Fruit fly (Drosophila melanogaster) whole organism, embryonic: Measurements from ENCODE around the gene KP78b.

Source experiments
- Adf1 ChIP-seq: fragments of 200-800 bp; sonication (Bioruptor generic); IDR thresholded peaks from 2 replicates; pipeline ENCODE4 v1.3.6; 2022; ENCODE audit warnings: missing biosample characterization, missing genetic modification characterization
- Blimp-1 ChIP-seq: fragments of 200-800 bp; sonication (Bioruptor generic); optimal IDR thresholded peaks from 3 replicates; lab custom pipeline; 2018; ENCODE audit warnings: missing biosample characterization, missing genetic modification characterization, mild to moderate bottlenecking, moderate library complexity, missing genetic modification reagents
- C15 ChIP-seq: fragments of 200-800 bp; sonication (Bioruptor generic); IDR thresholded peaks from 3 replicates; pipeline ENCODE4 v1.3.6; 2022; ENCODE audit warnings: missing biosample characterization, missing genetic modification characterization
- CG1024 ChIP-seq: fragments of 200-800 bp; sonication (Bioruptor generic); IDR thresholded peaks from 2 replicates; pipeline ENCODE4 v1.3.6; 2022; ENCODE audit warnings: missing biosample characterization, missing genetic modification characterization
- CG10274 ChIP-seq: fragments of 200-800 bp; sonication (Bioruptor generic); optimal IDR thresholded peaks from 3 replicates; lab custom pipeline; 2017; ENCODE audit warnings: missing biosample characterization, mild to moderate bottlenecking, missing genetic modification characterization
- CG10462 ChIP-seq: fragments of 200-800 bp; sonication (Bioruptor generic); optimal IDR thresholded peaks from 2 replicates; lab custom pipeline; 2016; ENCODE audit warnings: missing biosample characterization, missing genetic modification characterization
- CG10959 ChIP-seq: fragments of 200-800 bp; sonication (Bioruptor generic); IDR thresholded peaks from 2 replicates; pipeline ENCODE4 v1.3.6; 2022; ENCODE audit warnings: missing biosample characterization, missing genetic modification characterization
- CG11723 ChIP-seq: fragments of 200-800 bp; sonication (Bioruptor generic); optimal IDR thresholded peaks from 2 replicates; lab custom pipeline; 2017; ENCODE audit warnings: missing biosample characterization, mild to moderate bottlenecking, missing genetic modification characterization
- CG12104 ChIP-seq: fragments of 200-800 bp; sonication (Bioruptor generic); optimal IDR thresholded peaks from 3 replicates; lab custom pipeline; 2016; ENCODE audit warnings: missing biosample characterization, missing genetic modification characterization
- CG12155 ChIP-seq: fragments of 200-800 bp; sonication (Bioruptor generic); optimal IDR thresholded peaks from 3 replicates; lab custom pipeline; 2016; ENCODE audit warnings: missing biosample characterization, missing genetic modification characterization
- CG14965 ChIP-seq: fragments of 200-800 bp; sonication (Bioruptor generic); optimal IDR thresholded peaks from 2 replicates; lab custom pipeline; 2016; ENCODE audit warnings: missing biosample characterization, missing genetic modification characterization, borderline replicate concordance
- CG1602 ChIP-seq: fragments of 200-800 bp; sonication (Bioruptor generic); optimal IDR thresholded peaks from 3 replicates; lab custom pipeline; 2016; ENCODE audit warnings: missing biosample characterization, missing genetic modification characterization
- CG17612 ChIP-seq: fragments of 200-800 bp; sonication (Bioruptor generic); IDR thresholded peaks from 2 replicates; pipeline ENCODE4 v1.3.6; 2022; ENCODE audit warnings: missing biosample characterization, missing genetic modification characterization
- CG18262 ChIP-seq: fragments of 200-800 bp; optimal IDR thresholded peaks from 3 replicates; lab custom pipeline; 2019; ENCODE audit warnings: missing biosample characterization, mild to moderate bottlenecking, missing genetic modification characterization, moderate library complexity
- CG18476 ChIP-seq: fragments of 200-800 bp; sonication (Bioruptor generic); optimal IDR thresholded peaks from 2 replicates; lab custom pipeline; 2016; ENCODE audit warnings: missing biosample characterization, mild to moderate bottlenecking, missing genetic modification characterization
- CG2202 ChIP-seq: fragments of 200-800 bp; sonication (Bioruptor generic); optimal IDR thresholded peaks from 2 replicates; lab custom pipeline; 2018; ENCODE audit warnings: missing biosample characterization, mild to moderate bottlenecking, missing genetic modification characterization
- CG2678 ChIP-seq: fragments of 200-800 bp; sonication (Bioruptor generic); optimal IDR thresholded peaks from 3 replicates; lab custom pipeline; 2019; ENCODE audit warnings: missing biosample characterization, mild to moderate bottlenecking, missing genetic modification characterization, moderate library complexity
- CG2712 ChIP-seq: fragments of 200-800 bp; optimal IDR thresholded peaks from 3 replicates; lab custom pipeline; 2019; ENCODE audit warnings: missing biosample characterization, mild to moderate bottlenecking, missing genetic modification characterization, moderate library complexity
- CG2875 ChIP-seq: fragments of 200-800 bp; sonication (Bioruptor generic); optimal IDR thresholded peaks from 2 replicates; lab custom pipeline; 2017; ENCODE audit warnings: missing biosample characterization, mild to moderate bottlenecking, missing genetic modification characterization, missing genetic modification reagents
- CG2889 ChIP-seq: fragments of 200-800 bp; sonication (Bioruptor generic); IDR thresholded peaks from 3 replicates; pipeline ENCODE4 v1.3.6; 2022; ENCODE audit warnings: missing biosample characterization, missing genetic modification characterization
- CG42726 ChIP-seq: fragments of 200-800 bp; sonication (Bioruptor generic); IDR thresholded peaks from 2 replicates; pipeline ENCODE4 v1.3.6; 2022; ENCODE audit warnings: missing biosample characterization, missing genetic modification characterization; ENCODE audit not compliant: partially characterized antibody
- CG8290 ChIP-seq, 3 experiments: fragments of 200-800 bp; sonication (Bioruptor generic); optimal IDR thresholded peaks; 2 replicates each; lab custom pipeline; 2016 to 2019; ENCODE audit warnings: missing biosample characterization in 3 of 3, missing genetic modification characterization in 3 of 3, mild to moderate bottlenecking in 2 of 3, moderate library complexity in 1 of 3
- Ets65A ChIP-seq: fragments of 200-800 bp; sonication (Bioruptor generic); peaks from one replicate; lab custom pipeline; 2016; ENCODE audit warnings: missing biosample characterization, missing genetic modification characterization
- HLHmδ ChIP-seq: fragments of 200-800 bp; sonication (Bioruptor generic); optimal IDR thresholded peaks from 2 replicates; lab custom pipeline; 2018; ENCODE audit warnings: missing biosample characterization, mild to moderate bottlenecking, missing genetic modification characterization, moderate library complexity
- Hey ChIP-seq: fragments of 200-800 bp; sonication (Bioruptor generic); optimal IDR thresholded peaks from 3 replicates; lab custom pipeline; 2018; ENCODE audit warnings: missing biosample characterization, mild to moderate bottlenecking, missing genetic modification characterization
- HmgD ChIP-seq: fragments of 200-800 bp; sonication (Bioruptor generic); optimal IDR thresholded peaks from 3 replicates; lab custom pipeline; 2016; ENCODE audit warnings: missing biosample characterization, missing genetic modification characterization
- Lim3 ChIP-seq: fragments of 200-800 bp; sonication (Bioruptor generic); IDR thresholded peaks from 2 replicates; pipeline ENCODE4 v1.3.6; 2022; ENCODE audit warnings: missing biosample characterization, missing genetic modification characterization
- Med ChIP-seq: fragments of 200-800 bp; sonication (Bioruptor generic); peaks from one replicate; lab custom pipeline; 2016; ENCODE audit warnings: missing biosample characterization, missing genetic modification characterization, mild to moderate bottlenecking, inconsistent platforms, moderate library complexity
- NFAT ChIP-seq: fragments of 200-800 bp; sonication (Bioruptor generic); IDR thresholded peaks from 2 replicates; pipeline ENCODE4 v1.3.6; 2022; ENCODE audit warnings: missing biosample characterization, missing genetic modification characterization
- Nf-YA ChIP-seq: fragments of 200-800 bp; sonication (Bioruptor generic); IDR thresholded peaks from 2 replicates; pipeline ENCODE4 v1.3.6; 2022; ENCODE audit warnings: missing biosample characterization, missing genetic modification characterization
- Oaz ChIP-seq: fragments of 200-800 bp; sonication (Bioruptor generic); IDR thresholded peaks from 2 replicates; pipeline ENCODE4 v1.3.6; 2022; ENCODE audit warnings: missing biosample characterization, missing genetic modification characterization
- Oli ChIP-seq: fragments of 200-800 bp; sonication (Bioruptor generic); optimal IDR thresholded peaks from 2 replicates; lab custom pipeline; 2018; ENCODE audit warnings: missing biosample characterization, mild to moderate bottlenecking, missing genetic modification characterization, moderate library complexity
- Ptx1 ChIP-seq: fragments of 200-800 bp; sonication (Bioruptor generic); IDR thresholded peaks from 2 replicates; pipeline ENCODE4 v1.3.6; 2022; ENCODE audit warnings: missing biosample characterization, missing genetic modification characterization
- Six4 ChIP-seq: fragments of 200-800 bp; sonication (Bioruptor generic); optimal IDR thresholded peaks from 2 replicates; lab custom pipeline; 2016; ENCODE audit warnings: missing biosample characterization, missing genetic modification characterization
- Sry-β ChIP-seq: fragments of 200-800 bp; sonication (Bioruptor generic); optimal IDR thresholded peaks from 2 replicates; lab custom pipeline; 2018; ENCODE audit warnings: missing biosample characterization, mild to moderate bottlenecking, missing genetic modification characterization, moderate library complexity
- abd-A ChIP-seq: fragments of 200-800 bp; sonication (Bioruptor generic); optimal IDR thresholded peaks from 3 replicates; lab custom pipeline; 2019; ENCODE audit warnings: missing biosample characterization, mild to moderate bottlenecking, missing genetic modification characterization, moderate library complexity
- croc ChIP-seq: fragments of 200-800 bp; sonication (Bioruptor generic); conservative IDR thresholded peaks from 3 replicates; pipeline ENCODE4 v1.3.6; 2022; ENCODE audit warnings: missing biosample characterization, missing genetic modification characterization
- fru ChIP-seq: fragments of >200 bp; optimal IDR thresholded peaks from 2 replicates; lab custom pipeline; 2017
- fu2 ChIP-seq: fragments of 200-800 bp; sonication (Bioruptor generic); optimal IDR thresholded peaks from 2 replicates; lab custom pipeline; 2016; ENCODE audit warnings: missing biosample characterization, missing genetic modification characterization
- insv ChIP-seq, 2 experiments: fragments of 200-800 bp; sonication (Bioruptor generic); optimal IDR thresholded peaks; 3 replicates each; lab custom pipeline; 2016 to 2018; ENCODE audit warnings: missing biosample characterization in 2 of 2, missing genetic modification characterization in 2 of 2
- kni ChIP-seq: fragments of 200-800 bp; sonication (Bioruptor generic); optimal IDR thresholded peaks from 3 replicates; lab custom pipeline; 2017; ENCODE audit warnings: mild to moderate bottlenecking, missing biosample characterization, missing genetic modification reagents, missing genetic modification characterization
- luna ChIP-seq: fragments of 200-800 bp; sonication (Bioruptor generic); optimal IDR thresholded peaks from 2 replicates; lab custom pipeline; 2016; ENCODE audit warnings: missing biosample characterization, missing genetic modification characterization
- nau ChIP-seq: fragments of 200-800 bp; sonication (Bioruptor generic); optimal IDR thresholded peaks from 3 replicates; lab custom pipeline; 2017; ENCODE audit warnings: missing biosample characterization, mild to moderate bottlenecking, missing genetic modification characterization, missing genetic modification reagents
- ranshi ChIP-seq: fragments of 200-800 bp; sonication (Bioruptor generic); IDR thresholded peaks from 2 replicates; pipeline ENCODE4 v1.3.6; 2022; ENCODE audit warnings: missing biosample characterization, missing genetic modification characterization
- repo ChIP-seq: fragments of 200-800 bp; sonication (Bioruptor generic); optimal IDR thresholded peaks from 2 replicates; lab custom pipeline; 2016; ENCODE audit warnings: missing biosample characterization, missing genetic modification characterization
- run ChIP-seq: fragments of 200-800 bp; sonication (Bioruptor generic); optimal IDR thresholded peaks from 3 replicates; lab custom pipeline; 2018; ENCODE audit warnings: missing biosample characterization, mild to moderate bottlenecking, missing genetic modification characterization
- sna ChIP-seq: fragments of 200-800 bp; sonication (Bioruptor generic); IDR thresholded peaks from 2 replicates; pipeline ENCODE4 v1.3.6; 2022; ENCODE audit warnings: missing biosample characterization, missing genetic modification characterization; ENCODE audit not compliant: partially characterized antibody
- tap ChIP-seq: fragments of 200-800 bp; optimal IDR thresholded peaks from 3 replicates; lab custom pipeline; 2019; ENCODE audit warnings: missing biosample characterization, mild to moderate bottlenecking, missing genetic modification characterization, moderate library complexity
- vfl ChIP-seq: fragments of 200-800 bp; sonication (Bioruptor generic); optimal IDR thresholded peaks from 2 replicates; lab custom pipeline; 2016; ENCODE audit warnings: missing biosample characterization, missing genetic modification characterization
- wek ChIP-seq: fragments of 200-800 bp; sonication (Bioruptor generic); optimal IDR thresholded peaks from 3 replicates; lab custom pipeline; 2018; ENCODE audit warnings: missing biosample characterization, mild to moderate bottlenecking, missing genetic modification characterization, moderate library complexity
- zf30C ChIP-seq: fragments of 200-800 bp; sonication (Bioruptor generic); optimal IDR thresholded peaks from 3 replicates; lab custom pipeline; 2018; ENCODE audit warnings: missing biosample characterization, mild to moderate bottlenecking, missing genetic modification characterization

The KP78b gene

DNA sequence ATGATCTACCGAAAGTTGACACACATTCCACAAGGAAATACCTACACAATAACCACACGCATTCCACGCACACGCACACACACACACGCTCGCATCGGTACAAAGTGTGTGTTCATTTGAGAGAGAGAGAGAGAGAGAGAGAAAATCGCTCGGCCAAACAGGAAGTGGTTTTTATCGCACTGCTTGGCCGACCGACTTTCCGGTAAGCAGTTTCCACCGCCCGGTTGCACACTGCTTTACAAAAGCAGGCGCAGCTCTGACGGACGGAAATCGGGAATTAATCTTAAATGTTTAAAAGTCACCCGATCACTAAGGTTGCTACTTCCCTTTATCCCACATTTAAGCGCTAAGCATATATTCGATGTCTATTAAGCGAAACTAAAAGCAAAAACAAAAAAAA, 39.9 kb upstream of the KP78b start (continued):
- peak; percentile 98 for TF ChIP-seq HLHmδ (GFP tag; lab: Kevin White, UChicago)
- TF ChIP-seq CG2678 (tag; lab: Kevin White, UChicago) = no peak
- TF ChIP-seq Adf1 (GFP tag; lab: Robert Waterston, UW) = no peak
- TF ChIP-seq Lim3 = no peak
- no peak for TF ChIP-seq tap
- peak; percentile 57 for TF ChIP-seq CG12104 (GFP tag; lab: Kevin White, UChicago)
- TF ChIP-seq Hey (tag; lab: Kevin White, UChicago) = peak; percentile 30
- peak; percentile 44 for TF ChIP-seq Six4 (GFP tag; lab: Kevin White, UChicago)
- peak; percentile 63 for TF ChIP-seq Oli
- no peak for TF ChIP-seq fu2
- TF ChIP-seq C15 (GFP tag; lab: Robert Waterston, UW) = 0 out of 3 replicates have a peak, but pooled peaks have one; percentile 53
- no peak for TF ChIP-seq run (tag; lab: Kevin White, UChicago)
- no peak for TF ChIP-seq CG42726
- no peak for TF ChIP-seq kni (GFP tag; lab: Kevin White, UChicago)
- TF ChIP-seq nau = peak; percentile 56
- no peak for TF ChIP-seq Oaz
- 0 out of 2 replicates have a peak, but pooled peaks have one; percentile 34 for TF ChIP-seq Nf-YA (GFP tag; lab: Robert Waterston, UW)
- TF ChIP-seq CG8290 (GFP tag; optimal IDR thresholded peaks at IDR 0.05; lab: Kevin White, UChicago) = peak; percentile 90
- peak; percentile 83 to 96 for TF ChIP-seq CG8290 (tag; optimal IDR thresholded peaks at IDR 0.05; lab: Kevin White, UChicago)
- no peak for TF ChIP-seq fru
- TF ChIP-seq Sry-β = peak; percentile 33
- TF ChIP-seq CG1602 = peak; percentile 16
- TF ChIP-seq CG2889 (GFP tag; lab: Robert Waterston, UW) = no peak
- TF ChIP-seq zf30C (GFP tag; lab: Kevin White, UChicago) = no peak
- peak; percentile 82 for TF ChIP-seq CG10959 (GFP tag; lab: Robert Waterston, UW)
- no peak for TF ChIP-seq vfl (GFP tag; lab: Kevin White, UChicago)
- TF ChIP-seq luna (GFP tag; lab: Kevin White, UChicago) = no peak
- no peak for TF ChIP-seq Med (GFP tag; lab: Kevin White, UChicago)
- no peak for TF ChIP-seq CG18476 (GFP tag; lab: Kevin White, UChicago)
- peak in 1 of 2 experiments; percentile 57 for TF ChIP-seq insv (GFP tag; optimal IDR thresholded peaks at IDR 0.05; lab: Kevin White, UChicago)
- TF ChIP-seq sna (GFP tag; lab: Robert Waterston, UW) = no peak
- no peak for TF ChIP-seq abd-A (tag; lab: Kevin White, UChicago)
- TF ChIP-seq HmgD (GFP tag; lab: Kevin White, UChicago) = peak; percentile 59
- 0 out of 2 replicates have a peak, but pooled peaks have one; percentile 61 for TF ChIP-seq ranshi (GFP tag; lab: Robert Waterston, UW)
- no peak for TF ChIP-seq repo
- TF ChIP-seq CG12155 (GFP tag; lab: Kevin White, UChicago) = no peak
- TF ChIP-seq CG17612 = no peak; the same call in 1 of the 2 replicates
- peak; percentile 69 for TF ChIP-seq CG11723
- TF ChIP-seq CG18262 = no peak
- peak; percentile 55; the same call in 1 of the 2 replicates for TF ChIP-seq CG1024 (GFP tag; lab: Robert Waterston, UW)
- peak; percentile 59 for TF ChIP-seq CG10274 (GFP tag; lab: Kevin White, UChicago)
- TF ChIP-seq CG10462 (GFP tag; lab: Kevin White, UChicago) = peak; percentile 30
- peak; percentile 78 for TF ChIP-seq CG2875 (GFP tag; lab: Kevin White, UChicago)
- no peak for TF ChIP-seq Blimp-1 (GFP tag; lab: Kevin White, UChicago)
- TF ChIP-seq CG2712 (tag; lab: Kevin White, UChicago) = no peak
- TF ChIP-seq CG2202 (tag; lab: Kevin White, UChicago) = peak; percentile 76
- peak; percentile 96 for TF ChIP-seq Ets65A (GFP tag; lab: Kevin White, UChicago)
- TF ChIP-seq NFAT (GFP tag; lab: Robert Waterston, UW) = peak; percentile 26; the same call in 1 of the 2 replicates
- peak; percentile 84 for TF ChIP-seq wek (GFP tag; lab: Kevin White, UChicago)
- peak; percentile 49; the same call in 1 of the 3 replicates for TF ChIP-seq croc (GFP tag; lab: Robert Waterston, UW)
- peak; percentile 59; the same call in 1 of the 2 replicates for TF ChIP-seq Ptx1 (GFP tag; lab: Robert Waterston, UW)
- peak; percentile 1 for TF ChIP-seq CG14965 (GFP tag; lab: Kevin White, UChicago)
